Worm (Caenorhabditis elegans) whole organism, L3 larva: ENCODE measurements around the gene str-250.

Experiments
- R02D3.7 ChIP-seq: fragments of 150-350 bp; optimal IDR thresholded peaks from 2 replicates; lab custom pipeline; 2014; ENCODE audit warnings: missing biosample characterization, missing genetic modification characterization
- ZK546.5 ChIP-seq: sonication (generic microtip); optimal IDR thresholded peaks from 2 replicates; lab custom pipeline; 2017; ENCODE audit warnings: missing biosample characterization, missing genetic modification characterization
- aly-2 ChIP-seq: fragments of 150-350 bp; optimal IDR thresholded peaks from 2 replicates; lab custom pipeline; 2014; ENCODE audit warnings: missing biosample characterization, missing genetic modification characterization
- egl-5 ChIP-seq: fragments of 150-350 bp; optimal IDR thresholded peaks from 2 replicates; lab custom pipeline; 2017; ENCODE audit warnings: missing biosample characterization, missing genetic modification reagents, missing genetic modification characterization, inconsistent platforms
- elt-2 ChIP-seq: sonication (generic microtip); optimal IDR thresholded peaks from 2 replicates; lab custom pipeline; 2016; ENCODE audit warnings: missing genetic modification reagents, mild to moderate bottlenecking, missing genetic modification characterization, missing compliant biosample characterization
- elt-3 ChIP-seq, 3 experiments: fragments of 150-350 bp in 1 of 3; sonication (generic microtip) in 2 of 3; optimal IDR thresholded peaks; 2 replicates in 2 of 3; 4 replicates in 1 of 3; lab custom pipeline; 2014 to 2017; ENCODE audit warnings: missing biosample characterization in 3 of 3, missing genetic modification characterization in 3 of 3
- eor-1 ChIP-seq, 2 experiments: fragments of 150-350 bp; optimal IDR thresholded peaks; 2 replicates each; lab custom pipeline; 2014 to 2018; ENCODE audit warnings: missing biosample characterization in 2 of 2, missing genetic modification characterization in 2 of 2
- fkh-10 ChIP-seq: sonication (generic microtip); optimal IDR thresholded peaks from 2 replicates; lab custom pipeline; 2017; ENCODE audit warnings: missing biosample characterization, missing genetic modification reagents, missing genetic modification characterization
- fos-1 ChIP-seq: fragments of 150-350 bp; optimal IDR thresholded peaks from 2 replicates; lab custom pipeline; 2014; ENCODE audit warnings: missing biosample characterization, missing genetic modification characterization
- hmg-11 ChIP-seq: sonication (generic microtip); optimal IDR thresholded peaks from 2 replicates; lab custom pipeline; 2016; ENCODE audit warnings: missing genetic modification characterization, missing compliant biosample characterization
- jun-1 ChIP-seq: fragments of 150-350 bp; optimal IDR thresholded peaks from 2 replicates; lab custom pipeline; 2014; ENCODE audit warnings: missing biosample characterization, missing genetic modification reagents, missing genetic modification characterization
- lin-15B ChIP-seq: fragments of 150-350 bp; optimal IDR thresholded peaks from 2 replicates; lab custom pipeline; 2014; ENCODE audit warnings: missing biosample characterization, missing genetic modification characterization
- lin-39 ChIP-seq: fragments of 150-350 bp; optimal IDR thresholded peaks from 2 replicates; lab custom pipeline; 2018; ENCODE audit warnings: missing biosample characterization, missing genetic modification reagents, missing genetic modification characterization
- lsy-12 ChIP-seq: sonication (generic microtip); optimal IDR thresholded peaks from 2 replicates; lab custom pipeline; 2016; ENCODE audit warnings: mild to moderate bottlenecking, missing genetic modification characterization, missing compliant biosample characterization
- mdl-1 ChIP-seq: fragments of 150-350 bp; optimal IDR thresholded peaks from 2 replicates; lab custom pipeline; 2014; ENCODE audit warnings: missing biosample characterization, missing genetic modification characterization
- mml-1 ChIP-seq: fragments of 150-350 bp; sonication (generic microtip); optimal IDR thresholded peaks from 3 replicates; lab custom pipeline; 2014; ENCODE audit warnings: missing biosample characterization, missing genetic modification characterization
- nfya-1 ChIP-seq: sonication (generic microtip); optimal IDR thresholded peaks from 2 replicates; lab custom pipeline; 2017; ENCODE audit warnings: missing genetic modification characterization, mild to moderate bottlenecking, missing compliant biosample characterization, antibody characterized with exemption, moderate library complexity; ENCODE audit not compliant: insufficient read depth
- nhr-11 ChIP-seq: fragments of 150-350 bp; optimal IDR thresholded peaks from 2 replicates; lab custom pipeline; 2014; ENCODE audit warnings: missing biosample characterization, missing genetic modification characterization
- nhr-12 ChIP-seq: fragments of 150-350 bp; optimal IDR thresholded peaks from 2 replicates; lab custom pipeline; 2014; ENCODE audit warnings: missing biosample characterization, missing genetic modification characterization
- nhr-23 ChIP-seq: fragments of 150-350 bp; optimal IDR thresholded peaks from 2 replicates; lab custom pipeline; 2014; ENCODE audit warnings: missing biosample characterization, missing genetic modification reagents, missing genetic modification characterization
- nhr-237 ChIP-seq: fragments of 150-350 bp; optimal IDR thresholded peaks from 2 replicates; lab custom pipeline; 2014; ENCODE audit warnings: missing biosample characterization, missing genetic modification characterization
- nhr-25 ChIP-seq: sonication (generic microtip); optimal IDR thresholded peaks from 2 replicates; lab custom pipeline; 2017; ENCODE audit warnings: missing biosample characterization, missing genetic modification characterization
- nhr-43 ChIP-seq: sonication (generic microtip); optimal IDR thresholded peaks from 2 replicates; lab custom pipeline; 2016; ENCODE audit warnings: mild to moderate bottlenecking, missing genetic modification characterization, missing compliant biosample characterization; ENCODE audit not compliant: poor library complexity, severe bottlenecking
- nhr-67 ChIP-seq: fragments of 150-350 bp; optimal IDR thresholded peaks from 2 replicates; lab custom pipeline; 2014; ENCODE audit warnings: missing biosample characterization, missing genetic modification characterization
- nhr-76 ChIP-seq: fragments of 150-350 bp; sonication (generic microtip); optimal IDR thresholded peaks from 5 replicates; lab custom pipeline; 2014; ENCODE audit warnings: missing biosample characterization, missing genetic modification characterization
- nhr-77 ChIP-seq: fragments of 150-350 bp; optimal IDR thresholded peaks from 2 replicates; lab custom pipeline; 2014; ENCODE audit warnings: missing biosample characterization, missing genetic modification characterization
- pqm-1 ChIP-seq: fragments of 150-350 bp; optimal IDR thresholded peaks from 2 replicates; lab custom pipeline; 2017; ENCODE audit warnings: missing biosample characterization, missing genetic modification characterization, inconsistent platforms
- sea-2 ChIP-seq: fragments of 150-350 bp; sonication (generic microtip); optimal IDR thresholded peaks from 4 replicates; lab custom pipeline; 2014; ENCODE audit warnings: missing biosample characterization, missing genetic modification reagents, missing genetic modification characterization
- tbx-2 ChIP-seq: sonication (generic microtip); optimal IDR thresholded peaks from 2 replicates; lab custom pipeline; 2016; ENCODE audit warnings: mild to moderate bottlenecking, missing genetic modification characterization, missing compliant biosample characterization
- zag-1 ChIP-seq: fragments of 150-350 bp; optimal IDR thresholded peaks from 2 replicates; lab custom pipeline; 2014; ENCODE audit warnings: missing biosample characterization, missing genetic modification characterization
- ztf-11 ChIP-seq: fragments of 150-350 bp; optimal IDR thresholded peaks from 2 replicates; lab custom pipeline; 2014; ENCODE audit warnings: missing biosample characterization, missing genetic modification characterization
- ztf-4 ChIP-seq: fragments of 150-350 bp; optimal IDR thresholded peaks from 2 replicates; lab custom pipeline; 2014; ENCODE audit warnings: missing biosample characterization, missing genetic modification characterization

Gene str-250

DNA sequence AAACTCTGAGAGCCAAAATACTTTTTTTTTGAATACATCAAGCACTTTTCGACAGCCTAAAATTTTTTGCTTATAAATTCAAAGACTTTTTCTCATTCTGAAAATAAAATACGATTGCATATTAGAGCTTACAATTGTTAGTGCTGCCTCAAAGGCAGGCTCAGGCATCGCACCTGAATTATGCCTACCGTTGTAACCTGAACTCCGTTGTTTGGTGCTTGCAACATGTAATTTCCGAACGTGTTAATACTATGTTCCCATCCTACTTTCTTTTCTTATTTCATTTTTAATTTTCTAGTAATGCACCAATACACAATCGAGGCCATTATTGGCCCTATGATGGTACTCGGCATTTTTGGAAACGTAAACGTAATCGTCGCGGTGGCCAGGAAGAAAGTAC lies 31.1 kb upstream of the str-250 start, which contains the start of gene srsx-19:
Gene srsx-19, plus strand, starts transcription at position 301 of the 400 bp plus-strand sequence.
- TF ChIP-seq nhr-237 (no peak), mml-1 (tag; lab: Kevin White, UChicago) (no peak), nhr-12 (tag; lab: Kevin White, UChicago) (no peak), fos-1 (no peak), lin-39 (tag; lab: Kevin White, UChicago) (no peak), lin-15B (tag; lab: Kevin White, UChicago) (no peak), jun-1 (no peak), aly-2 (tag; lab: Kevin White, UChicago) (no peak), nhr-11 (no peak), nfya-1 (tag; lab: Kevin White, UChicago) (no peak), nhr-67 (no peak), mdl-1 (tag; lab: Kevin White, UChicago) (no peak), sea-2 (no peak), nhr-77 (tag; lab: Kevin White, UChicago) (no peak), eor-1 (tag; optimal IDR thresholded peaks at IDR 0.05; lab: Kevin White, UChicago) (no peak), elt-3 (tag; optimal IDR thresholded peaks at IDR 0.05; lab: Kevin White, UChicago) (no peak)

DNA sequence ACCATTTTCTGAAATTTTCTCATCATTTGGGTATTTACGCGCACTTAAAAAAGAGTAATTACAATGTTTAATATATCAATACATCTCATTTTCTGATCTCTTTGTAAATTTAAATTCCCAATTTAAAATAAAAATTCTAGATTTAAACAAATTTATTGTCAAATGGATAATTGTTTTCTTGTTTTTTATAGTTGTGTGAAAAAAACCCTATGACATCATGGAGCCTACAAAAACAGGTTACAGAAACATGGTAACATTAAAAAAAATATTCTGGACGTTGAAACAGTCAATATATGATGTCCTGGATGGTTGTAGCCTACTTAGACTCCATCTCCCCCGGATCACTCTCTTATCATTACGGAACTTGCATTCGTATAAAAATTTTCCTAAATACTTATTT lies 28.9 kb upstream of the str-250 start, which contains the start of gene spp-12:
Gene spp-12, plus strand, starts transcription at position 301 of the 400 bp plus-strand sequence.
- TF ChIP-seq ztf-11 (tag; lab: Kevin White, UChicago) = no peak
- TF ChIP-seq lsy-12 (tag; lab: Kevin White, UChicago) = no peak
- no peak for TF ChIP-seq fkh-10
- TF ChIP-seq tbx-2 (tag; lab: Kevin White, UChicago) = no peak
- TF ChIP-seq nhr-11 = no peak
- no peak for TF ChIP-seq R02D3.7 (tag; lab: Kevin White, UChicago)
- TF ChIP-seq lin-15B (tag; lab: Kevin White, UChicago) = no peak
- TF ChIP-seq mml-1 (tag; lab: Kevin White, UChicago) = no peak
- TF ChIP-seq egl-5 (tag; lab: Kevin White, UChicago) = no peak
- no peak for TF ChIP-seq pqm-1 (tag; lab: Kevin White, UChicago)
- no peak for TF ChIP-seq elt-3 (tag; optimal IDR thresholded peaks at IDR 0.05; lab: Kevin White, UChicago)
- no peak for TF ChIP-seq mdl-1 (tag; lab: Kevin White, UChicago)
- no peak for TF ChIP-seq nfya-1 (tag; lab: Kevin White, UChicago)
- TF ChIP-seq, all 47 proteins: peak for 0

DNA sequence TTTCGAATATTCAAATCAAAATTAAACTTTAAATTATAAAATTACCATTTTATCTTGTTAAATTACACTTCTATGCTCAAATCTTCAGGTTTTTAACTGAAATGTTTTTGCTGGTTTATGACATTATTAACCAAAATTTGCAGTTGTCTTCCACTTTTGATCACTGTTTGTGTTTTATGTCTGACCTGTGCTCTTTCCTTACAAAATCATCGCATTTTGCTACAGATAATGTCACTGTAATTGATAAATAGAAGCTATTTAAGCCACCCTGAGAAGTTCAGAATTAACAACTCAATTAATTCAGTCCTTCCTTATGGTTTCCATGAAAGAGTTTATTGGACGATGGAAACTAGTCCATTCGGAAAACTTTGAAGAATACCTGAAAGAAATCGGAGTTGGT lies 28.0 kb upstream of the str-250 start, which contains the start of gene lbp-8:
Gene lbp-8, plus strand, starts transcription at position 301 of the 400 bp plus-strand sequence.
- TF ChIP-seq nhr-76 (tag; lab: Kevin White, UChicago) = no peak
- TF ChIP-seq nhr-77 (tag; lab: Kevin White, UChicago) = no peak
- TF ChIP-seq lin-39 (tag; lab: Kevin White, UChicago) = no peak
- no peak for TF ChIP-seq zag-1

- TF ChIP-seq elt-2 (peak; percentile 47), hmg-11 (tag; lab: Kevin White, UChicago) (no peak), zag-1 (no peak), pqm-1 (tag; lab: Kevin White, UChicago) (peak; percentile 80)
These were observed 27.0 kb upstream of the str-250 start for ce11 chrV:13891489-13891888.

DNA sequence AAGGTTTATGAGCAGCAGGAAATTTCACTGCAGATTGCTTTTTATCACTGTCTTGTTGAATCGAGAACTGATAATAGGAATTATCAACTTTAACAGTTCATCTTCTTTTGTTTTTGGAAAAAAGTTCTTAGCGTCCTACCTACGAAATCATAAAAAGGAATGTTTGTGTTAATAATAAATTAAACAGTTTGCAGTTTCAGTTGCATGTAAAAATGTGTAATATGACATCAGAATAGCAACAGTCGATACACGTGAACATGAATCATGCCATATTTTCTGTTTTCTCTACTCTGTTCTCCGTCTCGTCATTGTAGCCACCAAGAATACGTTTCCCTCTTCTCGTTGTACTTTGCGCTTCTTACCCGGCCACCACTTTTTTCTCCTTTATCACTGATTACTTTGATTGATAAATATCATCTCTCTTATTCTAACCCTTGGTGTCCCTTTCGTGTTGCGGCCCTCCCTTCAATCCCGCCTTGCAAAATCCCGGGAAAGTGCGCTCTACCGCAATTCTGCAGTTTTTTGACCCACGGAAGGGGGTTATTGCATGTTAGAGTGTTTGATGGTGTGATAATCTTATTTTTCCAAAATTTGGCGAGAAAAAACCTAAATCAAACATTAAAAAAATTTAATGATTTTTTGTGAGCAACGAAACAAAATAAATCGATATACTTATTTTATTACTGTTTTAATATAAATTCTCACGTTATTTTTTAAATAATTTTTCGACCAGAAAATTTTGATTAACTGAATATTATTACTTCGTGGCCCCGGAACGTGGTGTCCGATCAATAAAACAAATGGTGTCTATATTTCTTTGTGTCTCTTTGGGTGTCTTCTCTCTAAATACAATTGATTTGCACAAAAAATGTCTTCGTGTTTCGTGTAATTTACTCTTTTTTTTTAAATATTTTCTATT lies 25.7 kb upstream of the str-250 start, which contains the start of gene sptl-3:
Gene sptl-3, plus strand, starts transcription at position 869 of the 919 bp plus-strand sequence.
- TF ChIP-seq fos-1 (no peak), hmg-11 (tag; lab: Kevin White, UChicago) (peak; percentile 3), sea-2 (no peak), jun-1 (peak; percentile 56), pqm-1 (tag; lab: Kevin White, UChicago) (peak; percentile 18), nhr-23 (tag; lab: Kevin White, UChicago) (peak; percentile 53), nhr-25 (tag; lab: Kevin White, UChicago) (peak; percentile 48), ZK546.5 (no peak), egl-5 (tag; lab: Kevin White, UChicago) (no peak), elt-3 (tag; optimal IDR thresholded peaks at IDR 0.05; lab: Kevin White, UChicago) (peak; percentile 0 to 46 (median 14)), ztf-4 (no peak), nhr-43 (peak; percentile 71), nhr-67 (no peak), lin-15B (tag; lab: Kevin White, UChicago) (peak; percentile 54), nfya-1 (tag; lab: Kevin White, UChicago) (peak; percentile 18), elt-2 (peak; percentile 92), lin-39 (tag; lab: Kevin White, UChicago) (no peak)
